Fruit fly (Drosophila melanogaster): ENCODE measurements around the gene CG16721.
A peak's percentile ranks its signal among the peaks of the same experiment; 100 is the strongest.

Gene CG16721

DNA sequence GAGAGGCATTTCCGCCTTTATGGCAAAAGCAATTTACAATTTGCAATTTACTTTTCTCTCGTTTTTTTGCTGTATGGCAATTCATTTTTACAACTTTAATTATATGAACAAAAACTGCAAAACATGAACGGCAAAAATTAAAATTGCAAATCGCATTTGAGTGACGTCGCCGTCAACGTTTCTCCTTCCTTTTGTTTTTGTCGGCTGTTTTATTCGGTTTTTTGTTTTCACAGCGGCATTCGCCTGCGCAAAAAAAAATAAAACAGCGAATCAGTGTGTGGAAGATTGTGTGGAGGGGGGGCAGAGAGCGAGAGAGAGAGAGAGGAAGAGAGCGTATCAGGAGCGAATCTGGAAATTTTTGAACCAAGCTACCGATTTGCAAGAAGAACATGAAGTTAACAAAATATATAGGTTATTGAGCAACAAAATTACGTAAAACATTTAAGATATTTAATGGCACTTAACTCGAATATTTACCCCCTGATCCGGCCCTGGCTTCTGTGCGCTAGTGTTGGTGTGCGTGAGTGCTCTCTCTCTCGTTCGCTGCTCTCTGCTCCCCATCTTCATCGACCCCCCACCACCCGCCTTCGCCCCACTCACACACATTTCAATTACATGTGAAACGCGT is 38.9 kb downstream of the CG16721 start (continued):
- TF ChIP-seq btn (GFP tag; optimal IDR thresholded peaks at IDR 0.05) (peak; percentile 97), CG16815 (GFP tag; optimal IDR thresholded peaks at IDR 0.05) (peak; percentile 99), emc (GFP tag; optimal IDR thresholded peaks at IDR 0.05) (peak; percentile 97), CHES-1-like (GFP tag; optimal IDR thresholded peaks at IDR 0.05) (peak; percentile 99), CG8281 (tag; optimal IDR thresholded peaks at IDR 0.05) (peak; percentile 92), wek (GFP tag; optimal IDR thresholded peaks at IDR 0.05) (peak; percentile 93), Side (GFP tag; optimal IDR thresholded peaks at IDR 0.05) (peak; percentile 99), CG2875 (GFP tag; optimal IDR thresholded peaks at IDR 0.05) (peak; percentile 98), CG6654 (GFP tag; optimal IDR thresholded peaks at IDR 0.05) (peak; percentile 93), schlank (tag; optimal IDR thresholded peaks at IDR 0.05) (peak; percentile 99), CG31224 (GFP tag; IDR thresholded peaks at IDR 0.05) (peak; percentile 97), Usf (GFP tag; optimal IDR thresholded peaks at IDR 0.05) (peak; percentile 98), CG1602 (GFP tag; optimal IDR thresholded peaks at IDR 0.05) (peak; percentile 98), ci (GFP tag; IDR thresholded peaks at IDR 0.05) (peak; percentile 100), CG7839 (tag; optimal IDR thresholded peaks at IDR 0.05) (peak; percentile 99), zfh1 (GFP tag; IDR thresholded peaks at IDR 0.05) (peak; percentile 99), Atf-2 (GFP tag; optimal IDR thresholded peaks at IDR 0.05) (peak; percentile 98), CG10979 (tag; optimal IDR thresholded peaks at IDR 0.05) (peak; percentile 98), tll (GFP tag; optimal IDR thresholded peaks at IDR 0.05) (peak in 1 of 2 experiments; percentile 20), Ssrp (tag; optimal IDR thresholded peaks at IDR 0.05) (peak; percentile 98), repo (GFP tag; optimal IDR thresholded peaks at IDR 0.05) (peak; percentile 98), HmgZ (tag; optimal IDR thresholded peaks at IDR 0.05) (peak; percentile 99), tio (GFP tag; optimal IDR thresholded peaks at IDR 0.05) (peak; percentile 90), hth (optimal IDR thresholded peaks at IDR 0.05) (no peak), jing (GFP tag; optimal IDR thresholded peaks at IDR 0.05) (peak; percentile 98), az2 (GFP tag; optimal IDR thresholded peaks at IDR 0.05) (peak; percentile 99), CG12942 (GFP tag; optimal IDR thresholded peaks at IDR 0.05) (peak; percentile 99), NfI (GFP tag; optimal IDR thresholded peaks at IDR 0.05) (peak; percentile 99), CG18262 (tag; optimal IDR thresholded peaks at IDR 0.05) (peak; percentile 97), stc (GFP tag; IDR thresholded peaks at IDR 0.05) (peak; percentile 99), CG34422 (GFP tag; IDR thresholded peaks at IDR 0.05) (peak; percentile 99), Xbp1 (GFP tag; optimal IDR thresholded peaks at IDR 0.05) (peak; percentile 99), Dek (tag; optimal IDR thresholded peaks at IDR 0.05) (peak; percentile 99), salm (tag; optimal IDR thresholded peaks at IDR 0.05) (peak; percentile 97), CG10209 (GFP tag; optimal IDR thresholded peaks at IDR 0.05) (peak; percentile 99), Eip74EF (GFP tag; optimal IDR thresholded peaks at IDR 0.05) (peak in 1 of 2 experiments; percentile 97), sd (tag; optimal IDR thresholded peaks at IDR 0.05) (peak; percentile 96), CG15073 (GFP tag; optimal IDR thresholded peaks at IDR 0.05) (peak; percentile 87), al (GFP tag; IDR thresholded peaks at IDR 0.05) (peak; percentile 99), CG2889 (GFP tag; IDR thresholded peaks at IDR 0.05) (peak; percentile 99), Poxn (GFP tag; IDR thresholded peaks at IDR 0.05) (peak; percentile 98), Hr39 (optimal IDR thresholded peaks at IDR 0.05) (no peak), CG4854 (GFP tag; optimal IDR thresholded peaks at IDR 0.05) (peak; percentile 96), trem (tag; optimal IDR thresholded peaks at IDR 0.05) (peak; percentile 90), mld (GFP tag; IDR thresholded peaks at IDR 0.05; ENCODE audit: partially characterized antibody) (0 out of 3 replicates have a peak, but pooled peaks have one; percentile 9), nerfin-2 (GFP tag; IDR thresholded peaks at IDR 0.05; ENCODE audit: partially characterized antibody) (peak; percentile 65), Atf3 (GFP tag; optimal IDR thresholded peaks at IDR 0.05) (peak; percentile 98), CG6689 (GFP tag; IDR thresholded peaks at IDR 0.05) (peak; percentile 99), HLH54F (GFP tag; optimal IDR thresholded peaks at IDR 0.05) (peak; percentile 99), CG2129 (GFP tag; IDR thresholded peaks at IDR 0.05; ENCODE audit: partially characterized antibody) (no peak)
